Worm (Caenorhabditis elegans) whole organism, mixed stage, embryonic: ENCODE measurements around the gene ugt-37.

Source experiments
- ceh-43 ChIP-seq: fragments of 200-800 bp; sonication (Bioruptor generic); optimal IDR thresholded peaks from 2 replicates; lab custom pipeline; 2018; ENCODE audit warnings: mild to moderate bottlenecking, missing genetic modification characterization, moderate library complexity, missing compliant biosample characterization
- ces-1 ChIP-seq: fragments of 150-350 bp; optimal IDR thresholded peaks from 2 replicates; lab custom pipeline; 2014; ENCODE audit warnings: missing biosample characterization, missing genetic modification reagents, missing genetic modification characterization
- hlh-1 ChIP-seq: fragments of 150-350 bp; optimal IDR thresholded peaks from 2 replicates; lab custom pipeline; 2014; ENCODE audit warnings: missing biosample characterization, missing genetic modification reagents, missing genetic modification characterization
- mep-1 ChIP-seq: fragments of 150-350 bp; optimal IDR thresholded peaks from 2 replicates; lab custom pipeline; 2017; ENCODE audit warnings: missing biosample characterization, missing genetic modification reagents, missing genetic modification characterization, inconsistent platforms
- nhr-237 ChIP-seq: fragments of 150-350 bp; optimal IDR thresholded peaks from 2 replicates; lab custom pipeline; 2014; ENCODE audit warnings: missing biosample characterization, missing genetic modification characterization
- nhr-76 ChIP-seq: sonication (generic microtip); optimal IDR thresholded peaks from 2 replicates; lab custom pipeline; 2017; ENCODE audit warnings: missing biosample characterization, missing genetic modification characterization

DNA sequence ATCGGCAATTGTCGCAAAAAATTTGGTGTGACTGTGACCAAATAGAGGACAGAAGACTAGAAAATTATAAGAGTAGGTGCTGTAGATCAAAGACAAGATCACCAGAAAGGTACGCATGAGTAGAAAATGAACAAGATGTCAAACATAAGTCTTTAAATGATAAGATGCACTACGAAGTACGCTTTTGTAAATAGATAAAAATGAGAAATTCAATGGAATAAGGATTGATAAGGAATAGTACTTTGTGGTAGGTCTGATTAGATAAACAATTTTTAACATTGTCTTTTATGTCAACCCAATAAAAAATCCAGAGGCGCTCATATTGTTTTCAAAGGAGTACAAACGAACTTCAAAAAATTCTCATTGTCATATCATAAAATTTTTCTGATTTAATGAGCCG, 5.5 kb upstream of the ugt-37 start, which contains the start of gene F10D2.8:
- TF ChIP-seq nhr-237 (tag; lab: Kevin White, UChicago) (no peak), mep-1 (no peak), nhr-76 (no peak), ces-1 (GFP tag; lab: Kevin White, UChicago) (no peak), hlh-1 (no peak), ceh-43 (GFP tag; lab: Kevin White, UChicago) (no peak)
